Worm (Caenorhabditis elegans): Measurements from ENCODE around the gene C07H6.9.
"Not testable (repeated sequence)": the region's sequence is repeated elsewhere in the genome, so short reads cannot be mapped to it uniquely, and the experiment has no call there.

C07H6.9 gene

DNA sequence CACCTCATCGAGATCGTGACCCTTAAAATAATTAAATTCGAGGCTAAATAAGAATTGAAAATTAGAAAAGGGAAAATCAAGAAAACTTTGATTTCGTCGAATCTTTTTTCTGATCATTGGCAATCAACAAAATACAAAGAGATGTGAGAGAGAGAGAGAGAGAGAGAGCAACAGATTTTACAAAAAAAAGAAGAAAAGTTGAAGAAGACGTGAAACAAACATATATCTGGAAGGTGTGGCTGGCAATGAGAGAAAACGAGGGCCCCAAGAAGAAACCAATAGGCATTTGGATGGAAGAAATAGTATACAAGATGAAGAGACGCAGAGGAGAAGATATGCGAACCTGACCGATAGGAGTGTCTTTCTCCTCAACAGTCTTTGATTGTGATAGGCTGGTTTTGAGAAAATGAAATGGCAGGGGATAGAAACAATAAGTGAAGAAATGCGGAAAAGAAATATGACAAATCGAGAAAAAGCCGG, 10.2 kb downstream of the C07H6.9 start, which contains the start of gene mup-4:
mup-4 (minus strand) TSS at position 51 of the 480 bp plus-strand sequence.
- TF ChIP-seq skn-1 (tag; optimal IDR thresholded peaks at IDR 0.05) (no peak), nhr-25 (tag; optimal IDR thresholded peaks at IDR 0.05) (peak; percentile 11), nfya-1 (tag; optimal IDR thresholded peaks at IDR 0.05; ENCODE audit: insufficient read depth) (peak; percentile 50)

DNA sequence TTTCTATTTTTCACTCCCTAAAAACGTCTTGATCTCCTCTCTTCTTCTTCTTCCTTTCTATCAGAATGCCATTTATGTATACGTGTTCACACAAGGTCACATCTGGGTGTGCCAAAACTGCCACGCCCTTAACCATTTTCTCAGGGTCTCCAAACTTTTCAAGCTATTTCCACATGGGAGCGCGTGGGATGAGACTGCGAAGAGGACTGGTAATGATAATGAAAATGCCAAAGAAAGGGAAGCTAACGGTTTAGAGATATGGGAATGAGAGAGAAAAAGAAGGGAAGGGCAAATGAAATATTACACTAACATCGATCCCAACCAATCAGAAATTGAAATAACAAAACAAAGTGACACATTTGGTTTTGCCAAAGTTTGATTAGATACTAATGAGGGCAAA, 11.0 kb downstream of the C07H6.9 start:
- TF ChIP-seq ceh-9 (tag; optimal IDR thresholded peaks at IDR 0.05), result no peak
- TF ChIP-seq pqm-1 (tag; optimal IDR thresholded peaks at IDR 0.05), result no peak
- TF ChIP-seq elt-3 (tag; optimal IDR thresholded peaks at IDR 0.05), result peak in 2 of 3 experiments; percentile 30 to 90
- no peak for TF ChIP-seq fos-1 (tag; optimal IDR thresholded peaks at IDR 0.05)
- peak; percentile 3 for TF ChIP-seq nhr-43 (tag; optimal IDR thresholded peaks at IDR 0.05; ENCODE audit: poor library complexity, severe bottlenecking)
- peak; percentile 83 for TF ChIP-seq nhr-25 (tag; optimal IDR thresholded peaks at IDR 0.05)
- no peak for TF ChIP-seq egl-5 (tag; optimal IDR thresholded peaks at IDR 0.05)
- TF ChIP-seq mdl-1 (tag; optimal IDR thresholded peaks at IDR 0.05), result peak; percentile 17
- no peak for TF ChIP-seq unc-39 (tag; optimal IDR thresholded peaks at IDR 0.05)
- TF ChIP-seq nfya-1 (tag; optimal IDR thresholded peaks at IDR 0.05; ENCODE audit: insufficient read depth), result peak; percentile 33
- TF ChIP-seq lin-39 (tag; optimal IDR thresholded peaks at IDR 0.05), result no peak
- TF ChIP-seq lin-15B (tag; optimal IDR thresholded peaks at IDR 0.05), result no peak
- no peak for TF ChIP-seq nhr-76 (tag; optimal IDR thresholded peaks at IDR 0.05)
- TF ChIP-seq elt-1 (tag; optimal IDR thresholded peaks at IDR 0.05), result no peak
- TF ChIP-seq jun-1 (tag; optimal IDR thresholded peaks at IDR 0.05), result no peak

DNA sequence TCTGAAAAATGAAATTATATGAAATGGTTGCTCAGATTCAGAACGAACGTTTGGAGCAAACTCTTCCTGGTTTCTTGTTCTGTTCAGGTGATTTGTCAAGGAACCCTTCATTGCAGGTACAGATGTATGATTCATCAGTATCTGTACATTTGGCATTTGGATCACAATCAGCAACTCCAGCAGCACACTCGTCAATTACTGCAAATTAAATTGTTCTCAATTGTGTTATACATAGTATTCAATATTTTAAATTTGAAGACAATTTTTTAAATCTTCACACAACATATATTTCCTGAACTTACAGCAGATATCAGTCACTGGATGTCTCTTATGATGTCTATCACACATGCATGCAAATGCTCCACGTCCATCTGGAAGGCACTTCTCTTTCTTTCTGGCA, 14.5 kb downstream of the C07H6.9 start:
- TF ChIP-seq daf-12 (tag; optimal IDR thresholded peaks at IDR 0.05), result no peak
- no peak for TF ChIP-seq mml-1 (tag; optimal IDR thresholded peaks at IDR 0.05)
- no peak for TF ChIP-seq jun-1 (tag; optimal IDR thresholded peaks at IDR 0.05)
- TF ChIP-seq aly-2 (tag; optimal IDR thresholded peaks at IDR 0.05), result no peak
- no peak for TF ChIP-seq ceh-28 (tag; optimal IDR thresholded peaks at IDR 0.05)
- no peak for TF ChIP-seq nfya-1 (tag; optimal IDR thresholded peaks at IDR 0.05; ENCODE audit: insufficient read depth)

- TF ChIP-seq pqm-1 (tag; optimal IDR thresholded peaks at IDR 0.05) (peak; percentile 90), ceh-9 (tag; optimal IDR thresholded peaks at IDR 0.05) (no peak), ceh-82 (tag; optimal IDR thresholded peaks at IDR 0.05) (no peak), lsy-12 (tag; optimal IDR thresholded peaks at IDR 0.05) (no peak), zag-1 (tag; optimal IDR thresholded peaks at IDR 0.05) (no peak), elt-2 (tag; optimal IDR thresholded peaks at IDR 0.05) (peak; percentile 95), eor-1 (tag; optimal IDR thresholded peaks at IDR 0.05) (no peak), egl-5 (tag; optimal IDR thresholded peaks at IDR 0.05) (no peak), nhr-12 (tag; optimal IDR thresholded peaks at IDR 0.05) (no peak)
Observed at ce11 chrIII:7478932-7479331, 20.3 kb downstream of the C07H6.9 start.

- TF ChIP-seq egl-27, nhr-77, pha-4 (tag; optimal IDR thresholded peaks at IDR 0.05): not testable (repeated sequence)
Observed at ce11 chrIII:7468980-7469379, 30.3 kb downstream of the C07H6.9 start, which contains the start of gene H14A12.5. Gene H14A12.5, minus strand, starts transcription at chrIII:7469080.

ce11 chrIII:7465347-7465746, 33.9 kb downstream of the C07H6.9 start, which contains the start of gene fum-1:
Gene fum-1, plus strand, starts transcription at chrIII:7465605.
- no peak for TF ChIP-seq ceh-28 (tag; optimal IDR thresholded peaks at IDR 0.05)
- no peak for TF ChIP-seq fos-1 (tag; optimal IDR thresholded peaks at IDR 0.05)
- peak; percentile 21 for TF ChIP-seq hmg-11 (tag; optimal IDR thresholded peaks at IDR 0.05)
- peak; percentile 79 for TF ChIP-seq pha-4 (tag; optimal IDR thresholded peaks at IDR 0.05)
- no peak for TF ChIP-seq tbx-2 (tag; optimal IDR thresholded peaks at IDR 0.05)
- no peak for TF ChIP-seq ceh-16 (tag; optimal IDR thresholded peaks at IDR 0.05)
- TF ChIP-seq skn-1 (tag; optimal IDR thresholded peaks at IDR 0.05), result no peak
- peak; percentile 7 for TF ChIP-seq lin-39 (tag; optimal IDR thresholded peaks at IDR 0.05)
- TF ChIP-seq unc-39 (tag; optimal IDR thresholded peaks at IDR 0.05), result no peak
- no peak for TF ChIP-seq aly-2 (tag; optimal IDR thresholded peaks at IDR 0.05)
- no peak for TF ChIP-seq elt-3 (tag; optimal IDR thresholded peaks at IDR 0.05)
- TF ChIP-seq nhr-237 (tag; optimal IDR thresholded peaks at IDR 0.05), result no peak
- no peak for TF ChIP-seq ceh-82 (tag; optimal IDR thresholded peaks at IDR 0.05)
- peak; percentile 53 for TF ChIP-seq lin-15B (tag; optimal IDR thresholded peaks at IDR 0.05)
- peak; percentile 75 for TF ChIP-seq nhr-25 (tag; optimal IDR thresholded peaks at IDR 0.05)
- TF ChIP-seq zag-1 (tag; optimal IDR thresholded peaks at IDR 0.05), result no peak
- TF ChIP-seq egl-27 (tag; optimal IDR thresholded peaks at IDR 0.05), result no peak
- TF ChIP-seq pqm-1 (tag; optimal IDR thresholded peaks at IDR 0.05), result no peak
- peak; percentile 46 for TF ChIP-seq lsy-12 (tag; optimal IDR thresholded peaks at IDR 0.05)
- peak; percentile 18 for TF ChIP-seq elt-1 (tag; optimal IDR thresholded peaks at IDR 0.05)
- TF ChIP-seq jun-1 (tag; optimal IDR thresholded peaks at IDR 0.05), result no peak
- TF ChIP-seq nfya-1 (tag; optimal IDR thresholded peaks at IDR 0.05; ENCODE audit: insufficient read depth), result peak; percentile 50
- no peak for TF ChIP-seq mdl-1 (tag; optimal IDR thresholded peaks at IDR 0.05)
- no peak for TF ChIP-seq egl-5 (tag; optimal IDR thresholded peaks at IDR 0.05)
- no peak for TF ChIP-seq sea-2 (GFP tag; optimal IDR thresholded peaks at IDR 0.05)
- no peak for TF ChIP-seq nhr-12 (tag; optimal IDR thresholded peaks at IDR 0.05)
- no peak for TF ChIP-seq daf-12 (tag; optimal IDR thresholded peaks at IDR 0.05)
- TF ChIP-seq nhr-77 (tag; optimal IDR thresholded peaks at IDR 0.05), result no peak
- peak; percentile 48 for TF ChIP-seq nhr-43 (tag; optimal IDR thresholded peaks at IDR 0.05; ENCODE audit: poor library complexity, severe bottlenecking)
- no peak for TF ChIP-seq ZK546.5 (tag; optimal IDR thresholded peaks at IDR 0.05)
- TF ChIP-seq eor-1 (tag; optimal IDR thresholded peaks at IDR 0.05), result no peak
- TF ChIP-seq fkh-2 (tag; optimal IDR thresholded peaks at IDR 0.05), result no peak
- TF ChIP-seq elt-2 (tag; optimal IDR thresholded peaks at IDR 0.05), result peak; percentile 45
- no peak for TF ChIP-seq ztf-11 (tag; optimal IDR thresholded peaks at IDR 0.05)
